Fruit fly (Drosophila melanogaster) whole organism, embryonic: ENCODE measurements around the gene CG12947.
A peak's percentile ranks its signal among the peaks of the same experiment; 100 is the strongest.

Source experiments
- Atf3 ChIP-seq: fragments of 200-800 bp; sonication (Bioruptor generic); optimal IDR thresholded peaks from 3 replicates; lab custom pipeline; 2016; ENCODE audit warnings: missing biosample characterization, missing genetic modification characterization
- CG10209 ChIP-seq: fragments of 200-800 bp; sonication (Bioruptor generic); optimal IDR thresholded peaks from 3 replicates; lab custom pipeline; 2017; ENCODE audit warnings: missing biosample characterization, mild to moderate bottlenecking, missing genetic modification characterization, missing genetic modification reagents
- CG10543 ChIP-seq: fragments of 200-800 bp; sonication (Bioruptor generic); optimal IDR thresholded peaks from 3 replicates; lab custom pipeline; 2017; ENCODE audit warnings: missing biosample characterization, mild to moderate bottlenecking, missing genetic modification characterization, moderate library complexity
- CG13624 ChIP-seq: fragments of 200-800 bp; sonication (Bioruptor generic); optimal IDR thresholded peaks from 2 replicates; lab custom pipeline; 2016; ENCODE audit warnings: missing biosample characterization, missing genetic modification characterization
- CG14710 ChIP-seq: fragments of 200-800 bp; sonication (Bioruptor generic); optimal IDR thresholded peaks from 3 replicates; lab custom pipeline; 2019; ENCODE audit warnings: missing biosample characterization, mild to moderate bottlenecking, missing genetic modification characterization, moderate library complexity
- CG15011 ChIP-seq: fragments of 200-800 bp; sonication (Bioruptor generic); optimal IDR thresholded peaks from 3 replicates; lab custom pipeline; 2018; ENCODE audit warnings: missing biosample characterization, mild to moderate bottlenecking, missing genetic modification characterization
- CG15479 ChIP-seq: fragments of 200-800 bp; sonication (Bioruptor generic); optimal IDR thresholded peaks from 3 replicates; lab custom pipeline; 2019; ENCODE audit warnings: missing biosample characterization, mild to moderate bottlenecking, missing genetic modification characterization, moderate library complexity
- CG15601 ChIP-seq: fragments of 200-800 bp; sonication (Bioruptor generic); optimal IDR thresholded peaks from 3 replicates; lab custom pipeline; 2019; ENCODE audit warnings: missing biosample characterization, mild to moderate bottlenecking, missing genetic modification characterization, moderate library complexity
- CG17568 ChIP-seq: fragments of 200-800 bp; sonication (Bioruptor generic); optimal IDR thresholded peaks from 2 replicates; lab custom pipeline; 2018; ENCODE audit warnings: missing biosample characterization, mild to moderate bottlenecking, missing genetic modification characterization, moderate library complexity
- CG2116 ChIP-seq: fragments of 200-800 bp; sonication (Bioruptor generic); optimal IDR thresholded peaks from 3 replicates; lab custom pipeline; 2018; ENCODE audit warnings: missing biosample characterization, mild to moderate bottlenecking, missing genetic modification characterization
- CG30020 ChIP-seq: fragments of 200-800 bp; optimal IDR thresholded peaks from 2 replicates; lab custom pipeline; 2019; ENCODE audit warnings: missing biosample characterization, mild to moderate bottlenecking, missing genetic modification characterization, moderate library complexity
- CG3065 ChIP-seq: fragments of 200-800 bp; sonication (Bioruptor generic); optimal IDR thresholded peaks from 2 replicates; lab custom pipeline; 2016; ENCODE audit warnings: missing biosample characterization, missing genetic modification characterization
- CG4617 ChIP-seq: fragments of 200-800 bp; sonication (Bioruptor generic); optimal IDR thresholded peaks from 3 replicates; lab custom pipeline; 2016; ENCODE audit warnings: missing biosample characterization, missing genetic modification characterization, borderline replicate concordance
- CG4730 ChIP-seq: fragments of 200-800 bp; sonication (Bioruptor generic); IDR thresholded peaks from 2 replicates; pipeline ENCODE4 v1.3.6; 2022; ENCODE audit warnings: missing biosample characterization, missing genetic modification characterization
- CG5953 ChIP-seq: fragments of 200-800 bp; sonication (Bioruptor generic); IDR thresholded peaks from 2 replicates; pipeline ENCODE4 v1.3.6; 2022; ENCODE audit warnings: missing biosample characterization, missing genetic modification characterization
- CG6683 ChIP-seq: fragments of 200-800 bp; sonication (Bioruptor generic); optimal IDR thresholded peaks from 2 replicates; lab custom pipeline; 2017; ENCODE audit warnings: missing biosample characterization, mild to moderate bottlenecking, missing genetic modification characterization, missing genetic modification reagents
- CG7556 ChIP-seq: fragments of 200-800 bp; sonication (Bioruptor generic); optimal IDR thresholded peaks from 2 replicates; lab custom pipeline; 2017; ENCODE audit warnings: missing biosample characterization, mild to moderate bottlenecking, missing genetic modification characterization
- CG7786 ChIP-seq: fragments of 200-800 bp; sonication (Bioruptor generic); optimal IDR thresholded peaks from 2 replicates; lab custom pipeline; 2016; ENCODE audit warnings: missing biosample characterization, missing genetic modification characterization
- D19B ChIP-seq: fragments of 200-800 bp; sonication (Bioruptor generic); optimal IDR thresholded peaks from 2 replicates; lab custom pipeline; 2017; ENCODE audit warnings: missing biosample characterization, mild to moderate bottlenecking, missing genetic modification characterization
- Dbx ChIP-seq: fragments of 200-800 bp; sonication (Bioruptor generic); IDR thresholded peaks from 3 replicates; pipeline ENCODE4 v1.3.6; 2022; ENCODE audit warnings: missing biosample characterization, missing genetic modification characterization
- Drgx ChIP-seq: fragments of 200-800 bp; sonication (Bioruptor generic); IDR thresholded peaks from 2 replicates; pipeline ENCODE4 v1.3.6; 2022; ENCODE audit warnings: missing biosample characterization, missing genetic modification characterization
- E2f1 ChIP-seq: fragments of 200-800 bp; sonication (Bioruptor generic); IDR thresholded peaks from 2 replicates; pipeline ENCODE4 v1.3.6; 2022; ENCODE audit warnings: missing biosample characterization, missing genetic modification characterization
- ERR ChIP-seq: fragments of 200-800 bp; sonication (Bioruptor generic); optimal IDR thresholded peaks from 2 replicates; lab custom pipeline; 2016; ENCODE audit warnings: missing biosample characterization, missing genetic modification characterization
- Gug ChIP-seq: fragments of 200-800 bp; sonication (Bioruptor generic); IDR thresholded peaks from 4 replicates; pipeline ENCODE4 v1.3.6; 2022; ENCODE audit warnings: missing biosample characterization, missing genetic modification characterization
- Kr ChIP-seq: fragments of 200-800 bp; sonication (Bioruptor generic); optimal IDR thresholded peaks from 2 replicates; lab custom pipeline; 2017; ENCODE audit warnings: missing biosample characterization, mild to moderate bottlenecking, missing genetic modification characterization
- MBD-R2 ChIP-seq: fragments of 200-800 bp; sonication (Bioruptor generic); IDR thresholded peaks from 2 replicates; pipeline ENCODE4 v1.3.6; 2022; ENCODE audit warnings: missing biosample characterization, missing genetic modification characterization
- Max ChIP-seq: fragments of 200-800 bp; sonication (Bioruptor generic); optimal IDR thresholded peaks from 2 replicates; lab custom pipeline; 2016; ENCODE audit warnings: missing biosample characterization, mild to moderate bottlenecking, missing genetic modification characterization
- Med ChIP-seq: fragments of 200-800 bp; sonication (Bioruptor generic); peaks from one replicate; lab custom pipeline; 2016; ENCODE audit warnings: missing biosample characterization, missing genetic modification characterization, mild to moderate bottlenecking, inconsistent platforms, moderate library complexity
- Opbp ChIP-seq: fragments of 200-800 bp; sonication (Bioruptor generic); IDR thresholded peaks from 3 replicates; pipeline ENCODE4 v1.3.6; 2022; ENCODE audit warnings: missing biosample characterization, missing genetic modification characterization; ENCODE audit not compliant: partially characterized antibody
- Optix ChIP-seq: fragments of 200-800 bp; sonication (Bioruptor generic); IDR thresholded peaks from 3 replicates; pipeline ENCODE4 v1.3.6; 2022; ENCODE audit warnings: missing biosample characterization, missing genetic modification characterization
- Ptx1 ChIP-seq: fragments of 200-800 bp; sonication (Bioruptor generic); IDR thresholded peaks from 2 replicates; pipeline ENCODE4 v1.3.6; 2022; ENCODE audit warnings: missing biosample characterization, missing genetic modification characterization
- Vsx1 ChIP-seq: fragments of 200-800 bp; sonication (Bioruptor generic); optimal IDR thresholded peaks from 2 replicates; lab custom pipeline; 2017; ENCODE audit warnings: missing biosample characterization, mild to moderate bottlenecking, missing genetic modification characterization, missing genetic modification reagents
- YL-1 ChIP-seq: fragments of 200-800 bp; sonication (Bioruptor generic); optimal IDR thresholded peaks from 3 replicates; lab custom pipeline; 2017; ENCODE audit warnings: missing biosample characterization, mild to moderate bottlenecking, missing genetic modification characterization
- ap ChIP-seq: fragments of 200-800 bp; sonication (Bioruptor generic); IDR thresholded peaks from 2 replicates; pipeline ENCODE4 v1.3.6; 2022; ENCODE audit warnings: missing biosample characterization, missing genetic modification characterization
- ase ChIP-seq: fragments of 200-800 bp; sonication (Bioruptor generic); IDR thresholded peaks from 3 replicates; pipeline ENCODE4 v1.3.6; 2022; ENCODE audit warnings: missing biosample characterization, missing genetic modification characterization
- bbx ChIP-seq: fragments of 200-800 bp; sonication (Bioruptor generic); IDR thresholded peaks from 2 replicates; pipeline ENCODE4 v1.3.6; 2022; ENCODE audit warnings: missing biosample characterization, missing genetic modification characterization; ENCODE audit not compliant: partially characterized antibody
- bcd ChIP-seq: fragments of 200-800 bp; sonication (Bioruptor generic); optimal IDR thresholded peaks from 2 replicates; lab custom pipeline; 2017; ENCODE audit warnings: missing biosample characterization, mild to moderate bottlenecking, missing genetic modification characterization
- cas ChIP-seq: fragments of 200-800 bp; sonication (Bioruptor generic); IDR thresholded peaks from 2 replicates; pipeline ENCODE4 v1.3.6; 2022; ENCODE audit warnings: missing biosample characterization, missing genetic modification characterization
- emc ChIP-seq: fragments of 200-800 bp; sonication (Bioruptor generic); optimal IDR thresholded peaks from 2 replicates; lab custom pipeline; 2016; ENCODE audit warnings: missing biosample characterization, missing genetic modification characterization
- ewg ChIP-seq: fragments of 200-800 bp; sonication (Bioruptor generic); optimal IDR thresholded peaks from 3 replicates; lab custom pipeline; 2017; ENCODE audit warnings: mild to moderate bottlenecking, missing biosample characterization, missing genetic modification reagents, missing genetic modification characterization
- grau ChIP-seq: fragments of 200-800 bp; optimal IDR thresholded peaks from 3 replicates; lab custom pipeline; 2019; ENCODE audit warnings: missing biosample characterization, mild to moderate bottlenecking, missing genetic modification characterization, moderate library complexity
- gsb ChIP-seq: fragments of 200-800 bp; sonication (Bioruptor generic); IDR thresholded peaks from 2 replicates; pipeline ENCODE4 v1.3.6; 2022; ENCODE audit warnings: missing biosample characterization, missing genetic modification characterization
- jing ChIP-seq: fragments of 200-800 bp; sonication (Bioruptor generic); optimal IDR thresholded peaks from 2 replicates; lab custom pipeline; 2018; ENCODE audit warnings: missing biosample characterization, mild to moderate bottlenecking, missing genetic modification characterization
- lilli ChIP-seq: fragments of 200-800 bp; sonication (Bioruptor generic); optimal IDR thresholded peaks from 3 replicates; lab custom pipeline; 2016; ENCODE audit warnings: missing biosample characterization, missing genetic modification characterization
- rib ChIP-seq: fragments of 200-800 bp; sonication (Bioruptor generic); IDR thresholded peaks from 2 replicates; pipeline ENCODE4 v1.3.6; 2022; ENCODE audit warnings: missing biosample characterization, missing genetic modification characterization
- sens-2 ChIP-seq: fragments of 200-800 bp; sonication (Bioruptor generic); IDR thresholded peaks from 2 replicates; pipeline ENCODE4 v1.3.6; 2022; ENCODE audit warnings: missing biosample characterization, missing genetic modification characterization
- sna ChIP-seq: fragments of 200-800 bp; sonication (Bioruptor generic); IDR thresholded peaks from 2 replicates; pipeline ENCODE4 v1.3.6; 2022; ENCODE audit warnings: missing biosample characterization, missing genetic modification characterization; ENCODE audit not compliant: partially characterized antibody
- ssp ChIP-seq: fragments of 200-800 bp; sonication (Bioruptor generic); IDR thresholded peaks from 2 replicates; pipeline ENCODE4 v1.3.6; 2022; ENCODE audit warnings: missing biosample characterization, missing genetic modification characterization
- wdn ChIP-seq: fragments of 200-800 bp; sonication (Bioruptor generic); IDR thresholded peaks from 2 replicates; pipeline ENCODE4 v1.3.6; 2022; ENCODE audit warnings: missing biosample characterization, missing genetic modification characterization

The CG12947 gene

DNA sequence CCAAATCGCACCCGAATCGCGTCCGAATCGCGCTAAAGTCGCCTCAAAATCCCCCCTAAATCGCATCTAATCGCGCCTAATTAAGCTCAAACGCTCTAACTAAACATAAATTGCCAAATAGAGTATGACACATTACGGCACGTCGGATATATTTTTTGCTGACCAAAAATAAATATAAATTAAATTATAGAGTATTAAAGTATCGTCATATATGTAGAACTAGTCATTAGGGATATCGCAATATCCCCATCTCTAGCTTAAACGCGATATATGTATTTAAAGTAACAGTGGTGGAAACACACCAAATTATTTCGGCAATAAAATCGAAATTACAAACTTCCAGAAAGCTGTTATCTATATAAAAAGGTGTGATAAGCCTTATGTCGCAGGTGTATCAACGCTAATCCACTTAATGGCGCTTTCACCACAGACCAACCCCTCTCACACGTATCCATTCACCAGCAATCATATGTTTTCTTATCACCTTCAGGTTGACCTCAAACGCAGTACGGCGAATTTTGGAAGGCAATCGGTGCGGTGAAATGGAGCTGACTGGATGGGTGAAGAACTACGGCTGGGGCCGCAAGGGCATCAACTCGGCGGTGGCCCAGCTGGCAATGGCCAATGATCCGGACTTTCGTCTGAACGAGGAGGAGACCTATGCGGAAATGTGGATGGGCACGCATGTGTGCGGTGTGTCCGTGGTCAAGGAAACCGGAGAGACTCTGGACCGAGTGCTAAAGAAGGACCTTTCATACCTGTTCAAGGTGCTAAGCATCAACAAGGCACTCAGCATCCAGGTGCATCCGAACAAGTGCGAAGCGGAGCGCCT is 20.3 kb upstream of the CG12947 start, which contains the start of gene Mpi (continued):
- no peak for TF ChIP-seq CG10209 (GFP tag; lab: Kevin White, UChicago)
- peak; percentile 40 for TF ChIP-seq CG14710
- TF ChIP-seq Med (GFP tag; lab: Kevin White, UChicago): peak; percentile 75
- TF ChIP-seq CG10543 (GFP tag; lab: Kevin White, UChicago): peak; percentile 25
- TF ChIP-seq CG4730 (GFP tag; lab: Robert Waterston, UW): no peak
- TF ChIP-seq CG30020 (tag; lab: Kevin White, UChicago): peak; percentile 70
- TF ChIP-seq CG15479 (GFP tag; lab: Kevin White, UChicago): no peak
- TF ChIP-seq CG7556 (GFP tag; lab: Kevin White, UChicago): no peak
- no peak for TF ChIP-seq CG15601 (tag; lab: Kevin White, UChicago)
- no peak for TF ChIP-seq wdn (GFP tag; lab: Robert Waterston, UW)
- TF ChIP-seq sna (GFP tag; lab: Robert Waterston, UW): 0 out of 2 replicates have a peak, but pooled peaks have one; percentile 50
- TF ChIP-seq Opbp (GFP tag; lab: Robert Waterston, UW): no peak
- no peak for TF ChIP-seq bcd (GFP tag; lab: Kevin White, UChicago)
- TF ChIP-seq CG17568 (GFP tag; lab: Kevin White, UChicago): no peak
- 0 out of 3 replicates have a peak, but pooled peaks have one; percentile 3 for TF ChIP-seq Dbx (GFP tag; lab: Robert Waterston, UW)
- no peak for TF ChIP-seq jing
- no peak for TF ChIP-seq gsb
- peak; percentile 70 for TF ChIP-seq Max (GFP tag; lab: Kevin White, UChicago)
- TF ChIP-seq CG13624 (GFP tag; lab: Kevin White, UChicago): peak; percentile 28
- peak; percentile 97 for TF ChIP-seq ERR
- TF ChIP-seq bbx (GFP tag; lab: Robert Waterston, UW): peak; percentile 56; the same call in 1 of the 2 replicates
- TF ChIP-seq CG2116 (GFP tag; lab: Kevin White, UChicago): peak; percentile 66
- TF ChIP-seq ewg (GFP tag; lab: Kevin White, UChicago): no peak
- TF ChIP-seq sens-2 (GFP tag; lab: Robert Waterston, UW): no peak
- peak; percentile 88 for TF ChIP-seq YL-1 (GFP tag; lab: Kevin White, UChicago)
- TF ChIP-seq Vsx1: no peak
- peak; percentile 63 for TF ChIP-seq CG4617 (GFP tag; lab: Kevin White, UChicago)
- peak; percentile 73 for TF ChIP-seq MBD-R2 (GFP tag; lab: Robert Waterston, UW)
- no peak for TF ChIP-seq emc
- peak; percentile 37 for TF ChIP-seq lilli
- TF ChIP-seq Gug: no peak
- no peak for TF ChIP-seq rib (GFP tag; lab: Robert Waterston, UW)
- TF ChIP-seq CG6683 (GFP tag; lab: Kevin White, UChicago): no peak
- no peak for TF ChIP-seq Drgx (GFP tag; lab: Robert Waterston, UW)
- no peak for TF ChIP-seq Kr
- no peak for TF ChIP-seq CG7786 (GFP tag; lab: Kevin White, UChicago)
- no peak for TF ChIP-seq cas (GFP tag; lab: Robert Waterston, UW)
- no peak for TF ChIP-seq CG3065
- no peak for TF ChIP-seq E2f1 (GFP tag; lab: Robert Waterston, UW)
- TF ChIP-seq ssp (GFP tag; lab: Robert Waterston, UW): peak; percentile 16; the same call in 1 of the 2 replicates
- no peak for TF ChIP-seq ap (GFP tag; lab: Robert Waterston, UW)
- no peak for TF ChIP-seq ase (GFP tag; lab: Robert Waterston, UW)
- TF ChIP-seq Ptx1: no peak
- TF ChIP-seq CG15011: no peak
- no peak for TF ChIP-seq Optix (GFP tag; lab: Robert Waterston, UW)
- no peak for TF ChIP-seq grau (tag; lab: Kevin White, UChicago)
- no peak for TF ChIP-seq CG5953 (GFP tag; lab: Robert Waterston, UW)
- TF ChIP-seq D19B (GFP tag; lab: Kevin White, UChicago): no peak
- no peak for TF ChIP-seq Atf3
